Worm (Caenorhabditis elegans): ENCODE results near the gene pqn-84.

Gene pqn-84

DNA sequence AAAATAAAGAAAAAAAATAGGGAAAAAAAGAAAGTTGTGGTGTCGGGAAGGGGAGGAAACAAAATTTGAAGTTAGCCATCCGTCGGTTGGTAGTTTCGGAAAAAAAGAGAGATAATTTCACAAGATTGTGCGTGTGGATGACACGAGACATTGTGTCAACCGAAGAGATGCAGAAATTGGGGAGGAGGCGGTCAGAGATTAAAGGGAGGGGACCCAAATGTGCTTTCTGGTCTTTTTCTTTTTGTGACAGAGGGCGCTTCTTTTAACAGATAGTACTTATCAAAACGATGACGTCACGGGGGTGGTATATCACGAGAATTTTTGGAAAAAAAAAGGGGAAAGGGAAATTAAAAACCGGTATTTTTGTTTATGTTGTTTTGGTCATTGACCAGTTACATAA lies 38.4 kb downstream of the pqn-84 start (continued):
- TF ChIP-seq lsy-2 (tag; optimal IDR thresholded peaks at IDR 0.05): peak in 1 of 2 experiments; percentile 64
- peak; percentile 16 for TF ChIP-seq egl-27 (tag; optimal IDR thresholded peaks at IDR 0.05)
- TF ChIP-seq nhr-21 (tag; optimal IDR thresholded peaks at IDR 0.05): no peak

DNA sequence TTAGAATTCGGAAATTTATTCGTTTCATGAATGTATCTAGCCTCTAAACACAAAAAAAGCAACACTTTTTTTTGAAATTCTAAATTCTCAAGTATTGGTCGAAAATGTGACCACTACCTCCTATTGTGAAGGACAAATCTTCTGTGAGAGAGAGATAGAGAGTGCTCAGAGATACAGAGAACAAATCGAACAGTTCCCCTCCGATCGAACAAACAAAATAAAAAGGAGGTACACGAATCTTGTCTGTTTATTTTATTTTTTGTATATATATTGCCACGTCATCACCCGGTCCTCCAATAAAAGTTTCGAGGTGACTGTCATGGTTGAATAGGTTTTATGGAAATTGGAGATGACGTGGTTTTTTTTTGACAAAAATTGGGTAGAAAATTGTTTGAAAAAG lies 40.8 kb downstream of the pqn-84 start:
- TF ChIP-seq C34F6.9 (tag; optimal IDR thresholded peaks at IDR 0.05) (peak; percentile 1), fos-1 (tag; optimal IDR thresholded peaks at IDR 0.05) (no peak), nhr-12 (tag; optimal IDR thresholded peaks at IDR 0.05) (no peak), lin-11 (tag; optimal IDR thresholded peaks at IDR 0.05) (no peak), nhr-10 (tag; optimal IDR thresholded peaks at IDR 0.05) (no peak), lin-39 (tag; optimal IDR thresholded peaks at IDR 0.05) (no peak), F13H6.1 (tag; optimal IDR thresholded peaks at IDR 0.05) (peak; percentile 19), crh-2 (tag; optimal IDR thresholded peaks at IDR 0.05) (peak; percentile 57), lsy-2 (tag; optimal IDR thresholded peaks at IDR 0.05) (no peak)

DNA sequence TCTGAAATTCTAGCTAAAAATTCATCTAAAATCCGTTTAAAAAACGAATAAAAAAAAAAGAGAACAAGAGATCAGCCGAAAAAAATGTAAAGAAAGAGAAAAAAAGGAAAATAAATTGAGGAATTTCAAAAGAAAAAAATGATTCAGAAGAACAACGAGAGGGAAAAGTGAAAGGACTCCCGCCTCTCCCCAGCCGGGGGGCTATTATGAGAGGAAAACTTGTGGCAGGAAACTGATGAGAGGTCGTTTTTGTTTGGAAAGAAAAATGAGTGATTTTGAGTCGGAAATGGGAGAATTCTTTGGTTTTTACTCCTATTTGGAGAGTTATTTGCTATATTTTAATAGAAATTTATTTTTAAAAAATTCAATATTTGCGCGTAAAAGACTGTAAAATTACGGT lies 42.1 kb downstream of the pqn-84 start:
- TF ChIP-seq sem-4 (tag; optimal IDR thresholded peaks at IDR 0.05): peak; percentile 42
- TF ChIP-seq gmeb-1 (tag; optimal IDR thresholded peaks at IDR 0.05): no peak
- TF ChIP-seq blmp-1 (tag; optimal IDR thresholded peaks at IDR 0.05; ENCODE audit: insufficient read depth): peak; percentile 69

DNA sequence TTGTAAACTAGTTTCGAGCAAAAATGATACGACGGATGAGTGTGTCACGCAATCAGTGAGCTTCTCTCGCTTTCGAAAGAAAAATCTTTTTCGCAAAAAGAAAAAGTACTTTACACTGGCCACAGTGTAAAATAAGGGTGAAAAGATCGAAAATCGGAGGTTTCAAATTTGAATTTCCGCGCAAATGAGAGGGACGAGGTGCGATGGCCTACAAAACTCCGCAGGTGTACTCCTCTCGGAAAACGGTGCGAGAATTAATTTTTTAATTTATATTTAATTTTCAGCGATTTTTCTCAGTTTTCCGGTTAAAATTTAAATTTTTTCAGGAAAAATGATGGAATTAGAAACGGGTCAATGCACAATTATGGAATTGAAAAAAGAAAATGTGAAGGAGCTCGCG lies 46.7 kb downstream of the pqn-84 start, which contains the start of gene mrt-2:
mrt-2 (plus strand) TSS at position 49 of the 400 bp plus-strand sequence.
- TF ChIP-seq nhr-21 (tag; optimal IDR thresholded peaks at IDR 0.05): peak; percentile 60
- TF ChIP-seq elt-3 (tag; optimal IDR thresholded peaks at IDR 0.05): no peak
- TF ChIP-seq sem-4 (tag; optimal IDR thresholded peaks at IDR 0.05): peak; percentile 91
- TF ChIP-seq lin-13 (GFP tag; optimal IDR thresholded peaks at IDR 0.05): peak; percentile 76
- TF ChIP-seq C34F6.9 (tag; optimal IDR thresholded peaks at IDR 0.05): peak; percentile 81
- TF ChIP-seq F13H6.1 (tag; optimal IDR thresholded peaks at IDR 0.05): peak; percentile 81
- TF ChIP-seq fos-1 (tag; optimal IDR thresholded peaks at IDR 0.05): peak; percentile 17
- no peak for TF ChIP-seq unc-39 (tag; optimal IDR thresholded peaks at IDR 0.05)
- TF ChIP-seq nhr-25 (tag; optimal IDR thresholded peaks at IDR 0.05): peak; percentile 79
- no peak for TF ChIP-seq nhr-77 (tag; optimal IDR thresholded peaks at IDR 0.05)
- peak; percentile 86 for TF ChIP-seq unc-55 (GFP tag; optimal IDR thresholded peaks at IDR 0.05)
- TF ChIP-seq nhr-6 (tag; optimal IDR thresholded peaks at IDR 0.05): peak; percentile 44
- TF ChIP-seq ZK546.5 (tag; optimal IDR thresholded peaks at IDR 0.05): no peak
- TF ChIP-seq elt-1 (tag; optimal IDR thresholded peaks at IDR 0.05): no peak
- TF ChIP-seq peb-1 (tag; optimal IDR thresholded peaks at IDR 0.05): no peak
- TF ChIP-seq ztf-11 (tag; optimal IDR thresholded peaks at IDR 0.05): no peak
- no peak for TF ChIP-seq alr-1 (tag; optimal IDR thresholded peaks at IDR 0.05)
- TF ChIP-seq mdl-1 (tag; optimal IDR thresholded peaks at IDR 0.05): no peak
- no peak for TF ChIP-seq zag-1 (tag; optimal IDR thresholded peaks at IDR 0.05)
- peak; percentile 48 for TF ChIP-seq blmp-1 (tag; optimal IDR thresholded peaks at IDR 0.05; ENCODE audit: insufficient read depth)
- peak; percentile 48 for TF ChIP-seq egl-27 (tag; optimal IDR thresholded peaks at IDR 0.05)
- no peak for TF ChIP-seq aly-2 (tag; optimal IDR thresholded peaks at IDR 0.05)
- no peak for TF ChIP-seq nhr-12 (tag; optimal IDR thresholded peaks at IDR 0.05)
- TF ChIP-seq nhr-129 (tag; optimal IDR thresholded peaks at IDR 0.05): peak; percentile 48
- no peak for TF ChIP-seq unc-62 (GFP tag; optimal IDR thresholded peaks at IDR 0.05)
- TF ChIP-seq nhr-11 (tag; optimal IDR thresholded peaks at IDR 0.05): no peak
- no peak for TF ChIP-seq dmd-4 (tag; optimal IDR thresholded peaks at IDR 0.05)
- TF ChIP-seq sma-9 (GFP tag; optimal IDR thresholded peaks at IDR 0.05): no peak
- TF ChIP-seq sma-9 (tag; optimal IDR thresholded peaks at IDR 0.05): no peak
- TF ChIP-seq snpc-4 (tag; optimal IDR thresholded peaks at IDR 0.05): peak; percentile 40
- TF ChIP-seq mab-5 (tag; optimal IDR thresholded peaks at IDR 0.05): no peak
- no peak for TF ChIP-seq lin-39 (tag; optimal IDR thresholded peaks at IDR 0.05)
- peak; percentile 98 for TF ChIP-seq gmeb-1 (tag; optimal IDR thresholded peaks at IDR 0.05)
- no peak for TF ChIP-seq Y55F3AM.14 (GFP tag; optimal IDR thresholded peaks at IDR 0.05)
- peak; percentile 86 for TF ChIP-seq sma-3 (GFP tag; optimal IDR thresholded peaks at IDR 0.05)
- no peak for TF ChIP-seq nhr-10 (tag; optimal IDR thresholded peaks at IDR 0.05)
- peak; percentile 46 for TF ChIP-seq ceh-16 (tag; optimal IDR thresholded peaks at IDR 0.05)
- peak; percentile 54 for TF ChIP-seq lin-11 (tag; optimal IDR thresholded peaks at IDR 0.05)
- peak; percentile 76 for TF ChIP-seq crh-2 (tag; optimal IDR thresholded peaks at IDR 0.05)
- no peak for TF ChIP-seq ceh-82 (tag; optimal IDR thresholded peaks at IDR 0.05)
- peak; percentile 66 to 87 for TF ChIP-seq lsy-2 (tag; optimal IDR thresholded peaks at IDR 0.05)

All from whole organism, L2 larva.